Worm (Caenorhabditis elegans) whole organism, late embryonic: ENCODE results near the gene F59E12.6.
"Not testable (repeated sequence)": the region's sequence is repeated elsewhere in the genome, so short reads cannot be mapped to it uniquely, and the experiment has no call there.

ENCODE experiments used
- C38D4.7 ChIP-seq: fragments of 200-800 bp; sonication (Bioruptor generic); optimal IDR thresholded peaks from 2 replicates; lab custom pipeline; 2018; ENCODE audit warnings: mild to moderate bottlenecking, missing genetic modification characterization, moderate library complexity, missing compliant biosample characterization
- fax-1 ChIP-seq: sonication (generic microtip); optimal IDR thresholded peaks from 2 replicates; lab custom pipeline; 2016; ENCODE audit warnings: missing genotype, missing genetic modification characterization, missing compliant biosample characterization
- hlh-8 ChIP-seq: sonication (generic microtip); optimal IDR thresholded peaks from 2 replicates; lab custom pipeline; 2016; ENCODE audit warnings: missing genotype, missing genetic modification characterization, missing compliant biosample characterization
- lim-6 ChIP-seq: sonication (generic microtip); optimal IDR thresholded peaks from 2 replicates; lab custom pipeline; 2016; ENCODE audit warnings: missing genetic modification characterization, missing compliant biosample characterization
- lin-11 ChIP-seq: fragments of 200-800 bp; sonication (Bioruptor generic); optimal IDR thresholded peaks from 2 replicates; lab custom pipeline; 2018; ENCODE audit warnings: mild to moderate bottlenecking, missing genetic modification characterization, missing compliant biosample characterization
- madf-2 ChIP-seq: sonication (generic microtip); optimal IDR thresholded peaks from 2 replicates; lab custom pipeline; 2017; ENCODE audit warnings: missing genetic modification characterization, missing compliant biosample characterization
- mec-3 ChIP-seq: sonication (generic microtip); optimal IDR thresholded peaks from 2 replicates; lab custom pipeline; 2016; ENCODE audit warnings: borderline replicate concordance, missing genetic modification characterization, missing compliant biosample characterization
- nhr-232 ChIP-seq: sonication (generic microtip); optimal IDR thresholded peaks from 2 replicates; lab custom pipeline; 2016; ENCODE audit warnings: missing genetic modification characterization, missing compliant biosample characterization
- odd-2 ChIP-seq: sonication (generic microtip); optimal IDR thresholded peaks from 2 replicates; lab custom pipeline; 2017; ENCODE audit warnings: antibody characterized with exemption, mild to moderate bottlenecking, missing genetic modification characterization, missing compliant biosample characterization
- pha-2 ChIP-seq: sonication (generic microtip); optimal IDR thresholded peaks from 2 replicates; lab custom pipeline; 2017; ENCODE audit warnings: mild to moderate bottlenecking, missing genetic modification characterization, missing compliant biosample characterization

ce11 chrII:5622383-5622939 lies 8.3 kb downstream of the F59E12.6 start, which contains the start of the genes eif-3.L and npl-4.2:
- not testable (repeated sequence) for TF ChIP-seq mec-3 (tag; lab: Kevin White, UChicago); C38D4.7; hlh-8; pha-2 (tag; lab: Kevin White, UChicago); lim-6 (tag; lab: Kevin White, UChicago); madf-2 (tag; lab: Kevin White, UChicago); lin-11 (tag; lab: Kevin White, UChicago); nhr-232 (tag; lab: Kevin White, UChicago); fax-1 (tag; lab: Kevin White, UChicago); odd-2 (tag; lab: Kevin White, UChicago)
